Worm (Caenorhabditis elegans): ENCODE data around the gene M153.3.

- TF ChIP-seq unc-42 (tag; optimal IDR thresholded peaks at IDR 0.05): no peak
- no peak for TF ChIP-seq hlh-13 (GFP tag; optimal IDR thresholded peaks at IDR 0.05)
- TF ChIP-seq elt-2 (tag; optimal IDR thresholded peaks at IDR 0.05): no peak
- TF ChIP-seq fkh-6 (tag; optimal IDR thresholded peaks at IDR 0.05): no peak
- TF ChIP-seq lin-11 (tag; optimal IDR thresholded peaks at IDR 0.05): no peak
- TF ChIP-seq pqm-1 (tag; optimal IDR thresholded peaks at IDR 0.05): no peak
These were observed 29.9 kb downstream of the M153.3 start for ce11 chrX:12172482-12173134.

All from whole organism, late embryonic.